Fruit fly (Drosophila melanogaster): ENCODE measurements around the gene CG5446.

Gene CG5446

DNA sequence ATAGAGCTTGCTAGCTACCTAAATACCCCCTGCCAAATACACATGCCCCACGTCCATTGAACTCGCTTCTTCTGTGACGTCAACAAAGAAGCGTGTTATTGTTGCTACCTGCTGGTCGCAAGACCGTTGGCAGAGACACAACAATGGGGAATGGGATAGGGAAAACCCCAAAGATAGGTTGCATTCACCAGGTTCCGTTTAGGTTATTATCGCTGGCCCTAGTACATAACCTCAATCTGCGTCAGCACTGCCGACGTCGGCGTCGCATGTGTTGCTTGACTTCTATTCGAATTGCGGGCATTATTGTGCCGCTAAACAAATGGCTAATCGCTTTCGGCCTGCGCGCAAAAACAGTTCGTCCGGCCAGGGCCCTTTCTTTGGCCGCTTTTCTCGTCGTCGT is 7.9 kb upstream of the CG5446 start:
- TF ChIP-seq CG14711 (tag; optimal IDR thresholded peaks at IDR 0.05) (no peak), bab1 (GFP tag; optimal IDR thresholded peaks at IDR 0.05) (no peak), Clk (GFP tag; optimal IDR thresholded peaks at IDR 0.05) (no peak), CG12768 (GFP tag; optimal IDR thresholded peaks at IDR 0.05) (no peak), CG33017 (tag; optimal IDR thresholded peaks at IDR 0.05) (no peak), cic (GFP tag; optimal IDR thresholded peaks at IDR 0.05) (no peak), cnc (optimal IDR thresholded peaks at IDR 0.05) (no peak), Mnt (GFP tag; optimal IDR thresholded peaks at IDR 0.05) (peak; percentile 35), Hr96 (GFP tag; optimal IDR thresholded peaks at IDR 0.05) (no peak), CG5204 (GFP tag; optimal IDR thresholded peaks at IDR 0.05) (no peak), CG7045 (GFP tag; optimal IDR thresholded peaks at IDR 0.05) (no peak), CG11617 (GFP tag; optimal IDR thresholded peaks at IDR 0.05) (no peak), tj (GFP tag; optimal IDR thresholded peaks at IDR 0.05) (no peak), ovo (GFP tag; optimal IDR thresholded peaks at IDR 0.05) (peak; percentile 4), kay (GFP tag; ENCODE audit: borderline replicate concordance) (no peak)

- peak; percentile 90 for TF ChIP-seq Mnt (GFP tag; optimal IDR thresholded peaks at IDR 0.05)
- no peak for TF ChIP-seq CG1620 (GFP tag; optimal IDR thresholded peaks at IDR 0.05)
- no peak for TF ChIP-seq CG7101 (tag; optimal IDR thresholded peaks at IDR 0.05)
- TF ChIP-seq CG14711 (tag; optimal IDR thresholded peaks at IDR 0.05): peak; percentile 4
- peak; percentile 10 for TF ChIP-seq cic (GFP tag; optimal IDR thresholded peaks at IDR 0.05)
- no peak for TF ChIP-seq toe (GFP tag; optimal IDR thresholded peaks at IDR 0.05)
- TF ChIP-seq CG12768 (GFP tag; optimal IDR thresholded peaks at IDR 0.05): peak; percentile 62
These were observed 7.0 kb upstream of the CG5446 start, which contains the start of gene SC35 for dm6 chr2L:12434535-12434938. TSS of gene SC35 (minus strand) at chr2L:12434665.

DNA sequence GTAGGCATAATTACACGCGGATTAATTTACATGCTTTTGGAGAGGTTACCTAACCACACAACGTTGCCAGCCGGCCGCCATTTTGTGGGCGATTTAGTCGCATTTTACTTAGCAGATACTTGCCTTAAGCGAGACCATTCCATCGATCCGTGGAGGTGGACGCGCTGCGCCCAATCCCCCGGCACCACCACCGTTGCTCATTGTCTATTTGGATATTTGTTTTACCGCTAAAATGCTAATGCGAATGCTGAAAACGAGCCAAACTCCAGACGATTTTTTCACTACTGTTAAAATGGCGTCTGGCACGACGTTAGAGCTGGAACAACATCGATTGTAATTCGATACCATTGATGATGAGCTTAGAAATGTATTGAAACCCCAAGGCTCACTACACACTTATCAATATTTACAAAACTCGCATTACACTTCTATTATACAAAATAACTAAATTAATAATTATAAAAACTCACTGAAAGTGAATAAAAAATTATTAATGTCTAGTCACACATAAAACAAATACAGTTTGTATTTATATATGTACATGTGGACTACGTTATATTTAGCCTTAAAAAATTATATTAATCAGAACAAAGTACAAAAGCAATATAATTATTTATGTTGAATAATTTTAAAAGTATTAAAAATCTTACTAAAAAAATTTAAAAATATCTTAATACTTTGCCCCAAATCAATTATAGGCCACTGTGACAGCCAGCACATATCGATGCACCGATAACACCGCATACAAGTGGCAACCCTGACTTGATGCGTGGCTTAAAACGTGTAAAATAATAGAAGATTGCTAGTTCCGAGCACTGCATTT is 6.4 kb upstream of the CG5446 start, which contains the start of gene eRF3:
Gene eRF3, plus strand, starts transcription at position 741 of the 823 bp plus-strand sequence.
- TF ChIP-seq CG11617 (GFP tag; optimal IDR thresholded peaks at IDR 0.05): peak; percentile 83
- TF ChIP-seq CG5204 (GFP tag; optimal IDR thresholded peaks at IDR 0.05): no peak
- TF ChIP-seq Hr96 (GFP tag; optimal IDR thresholded peaks at IDR 0.05): peak; percentile 56
- no peak for TF ChIP-seq cic (GFP tag; optimal IDR thresholded peaks at IDR 0.05)
- peak; percentile 65 for TF ChIP-seq toe (GFP tag; optimal IDR thresholded peaks at IDR 0.05)
- peak; percentile 75 for TF ChIP-seq CG7045 (GFP tag; optimal IDR thresholded peaks at IDR 0.05)
- peak; percentile 45 for TF ChIP-seq pad (GFP tag; optimal IDR thresholded peaks at IDR 0.05)
- peak; percentile 82 for TF ChIP-seq bab1 (GFP tag; optimal IDR thresholded peaks at IDR 0.05)
- TF ChIP-seq ovo (GFP tag; optimal IDR thresholded peaks at IDR 0.05): peak; percentile 61
- peak; percentile 67 for TF ChIP-seq CG12768 (GFP tag; optimal IDR thresholded peaks at IDR 0.05)
- TF ChIP-seq cnc (optimal IDR thresholded peaks at IDR 0.05): no peak
- peak; percentile 45 for TF ChIP-seq Mnt (GFP tag; optimal IDR thresholded peaks at IDR 0.05)
- TF ChIP-seq tj (GFP tag; optimal IDR thresholded peaks at IDR 0.05): peak; percentile 41
- peak; percentile 87 for TF ChIP-seq CG7101 (tag; optimal IDR thresholded peaks at IDR 0.05)
- TF ChIP-seq Clk (GFP tag; optimal IDR thresholded peaks at IDR 0.05): peak; percentile 29
- TF ChIP-seq CG33017 (tag; optimal IDR thresholded peaks at IDR 0.05): peak; percentile 82
- peak; percentile 88 for TF ChIP-seq CG14711 (tag; optimal IDR thresholded peaks at IDR 0.05)
- TF ChIP-seq kay (GFP tag; ENCODE audit: borderline replicate concordance): no peak
- peak; percentile 5 for TF ChIP-seq Crg-1 (GFP tag; optimal IDR thresholded peaks at IDR 0.05)
- TF ChIP-seq CG1620 (GFP tag; optimal IDR thresholded peaks at IDR 0.05): peak; percentile 27

- TF ChIP-seq ovo (GFP tag; optimal IDR thresholded peaks at IDR 0.05): no peak
- no peak for TF ChIP-seq Crg-1 (GFP tag; optimal IDR thresholded peaks at IDR 0.05)
- no peak for TF ChIP-seq pad (GFP tag; optimal IDR thresholded peaks at IDR 0.05)
- no peak for TF ChIP-seq CG11617 (GFP tag; optimal IDR thresholded peaks at IDR 0.05)
- TF ChIP-seq CG5204 (GFP tag; optimal IDR thresholded peaks at IDR 0.05): no peak
- TF ChIP-seq toe (GFP tag; optimal IDR thresholded peaks at IDR 0.05): no peak
- TF ChIP-seq CG7101 (tag; optimal IDR thresholded peaks at IDR 0.05): no peak
- TF ChIP-seq Hr96 (GFP tag; optimal IDR thresholded peaks at IDR 0.05): no peak
- TF ChIP-seq bab1 (GFP tag; optimal IDR thresholded peaks at IDR 0.05): no peak
- TF ChIP-seq Mnt (GFP tag; optimal IDR thresholded peaks at IDR 0.05): no peak
- TF ChIP-seq CG1620 (GFP tag; optimal IDR thresholded peaks at IDR 0.05): no peak
- no peak for TF ChIP-seq CG7045 (GFP tag; optimal IDR thresholded peaks at IDR 0.05)
- TF ChIP-seq tj (GFP tag; optimal IDR thresholded peaks at IDR 0.05): no peak
- TF ChIP-seq kay (GFP tag; ENCODE audit: borderline replicate concordance): no peak
- no peak for TF ChIP-seq CG14711 (tag; optimal IDR thresholded peaks at IDR 0.05)
- no peak for TF ChIP-seq cic (GFP tag; optimal IDR thresholded peaks at IDR 0.05)
- no peak for TF ChIP-seq CG33017 (tag; optimal IDR thresholded peaks at IDR 0.05)
These were observed 3.3 kb upstream of the CG5446 start, which contains the start of gene CG5435 for dm6 chr2L:12430792-12431191. TSS of gene CG5435 (minus strand) at chr2L:12430892.

- no peak for TF ChIP-seq CG5204 (GFP tag; optimal IDR thresholded peaks at IDR 0.05)
- TF ChIP-seq bab1 (GFP tag; optimal IDR thresholded peaks at IDR 0.05): peak; percentile 39
- no peak for TF ChIP-seq tj (GFP tag; optimal IDR thresholded peaks at IDR 0.05)
- TF ChIP-seq CG11617 (GFP tag; optimal IDR thresholded peaks at IDR 0.05): no peak
- peak; percentile 54 for TF ChIP-seq CG7101 (tag; optimal IDR thresholded peaks at IDR 0.05)
- no peak for TF ChIP-seq kay (GFP tag; ENCODE audit: borderline replicate concordance)
- TF ChIP-seq CG33017 (tag; optimal IDR thresholded peaks at IDR 0.05): no peak
- TF ChIP-seq CG1620 (GFP tag; optimal IDR thresholded peaks at IDR 0.05): peak; percentile 37
- TF ChIP-seq Crg-1 (GFP tag; optimal IDR thresholded peaks at IDR 0.05): peak; percentile 30
- no peak for TF ChIP-seq ovo (GFP tag; optimal IDR thresholded peaks at IDR 0.05)
- TF ChIP-seq Clk (GFP tag; optimal IDR thresholded peaks at IDR 0.05): no peak
- TF ChIP-seq pad (GFP tag; optimal IDR thresholded peaks at IDR 0.05): peak; percentile 16
- peak; percentile 33 for TF ChIP-seq Mnt (GFP tag; optimal IDR thresholded peaks at IDR 0.05)
- TF ChIP-seq Hr96 (GFP tag; optimal IDR thresholded peaks at IDR 0.05): no peak
- peak; percentile 37 for TF ChIP-seq cic (GFP tag; optimal IDR thresholded peaks at IDR 0.05)
- TF ChIP-seq cnc (optimal IDR thresholded peaks at IDR 0.05): no peak
- no peak for TF ChIP-seq CG14711 (tag; optimal IDR thresholded peaks at IDR 0.05)
These were observed 3.0 kb downstream of the CG5446 start, which contains the start of gene Fam92 for dm6 chr2L:12424555-12424954. TSS of gene Fam92 (plus strand) at chr2L:12424904.
